Worm (Caenorhabditis elegans) whole organism, young adult: Measurements from ENCODE around the gene D2024.1.

Experiments
- B0019.2 ChIP-seq: fragments of 200-800 bp; sonication (Bioruptor generic); conservative IDR thresholded peaks from 2 replicates; pipeline ENCODE4 v1.3.6; 2022; ENCODE audit warnings: missing genetic modification reagents, missing genetic modification characterization, missing compliant biosample characterization
- B0035.1 ChIP-seq: sonication (generic microtip); optimal IDR thresholded peaks from 2 replicates; lab custom pipeline; 2016; ENCODE audit warnings: missing genetic modification characterization, mild to moderate bottlenecking, missing compliant biosample characterization, missing genotype, missing genetic modification reagents
- C06A6.2 ChIP-seq: fragments of 200-800 bp; sonication (Bioruptor generic); conservative IDR thresholded peaks from 2 replicates; pipeline ENCODE4 v1.3.6; 2022; ENCODE audit warnings: missing genetic modification characterization, missing compliant biosample characterization
- F10E7.11 ChIP-seq: sonication (generic microtip); optimal IDR thresholded peaks from 2 replicates; lab custom pipeline; 2017; ENCODE audit warnings: mild to moderate bottlenecking, missing genetic modification characterization, moderate library complexity, missing compliant biosample characterization
- F39B2.1 ChIP-seq: fragments of 200-800 bp; sonication (Bioruptor generic); IDR thresholded peaks from 2 replicates; pipeline ENCODE4 v1.3.6; 2022; ENCODE audit warnings: missing genetic modification reagents, missing genetic modification characterization, missing compliant biosample characterization
- F52B5.7 ChIP-seq: sonication (generic microtip); optimal IDR thresholded peaks from 2 replicates; lab custom pipeline; 2016; ENCODE audit warnings: mild to moderate bottlenecking, missing genetic modification characterization, missing compliant biosample characterization
- F57A8.1 ChIP-seq: fragments of 200-800 bp; sonication (Bioruptor generic); optimal IDR thresholded peaks from 2 replicates; lab custom pipeline; 2018; ENCODE audit warnings: mild to moderate bottlenecking, missing genetic modification characterization, moderate library complexity, missing compliant biosample characterization
- F57C9.4 ChIP-seq: sonication (generic microtip); optimal IDR thresholded peaks from 2 replicates; lab custom pipeline; 2017; ENCODE audit warnings: mild to moderate bottlenecking, missing genetic modification characterization, missing compliant biosample characterization
- K12H6.12 ChIP-seq: fragments of 200-800 bp; sonication (Bioruptor generic); optimal IDR thresholded peaks from 2 replicates; lab custom pipeline; 2018; ENCODE audit warnings: mild to moderate bottlenecking, missing genetic modification characterization, missing compliant biosample characterization
- T26A5.8 ChIP-seq: sonication (generic microtip); optimal IDR thresholded peaks from 2 replicates; lab custom pipeline; 2016; ENCODE audit warnings: missing genetic modification characterization, missing compliant biosample characterization
- Y53F4B.3 ChIP-seq: fragments of 200-800 bp; sonication (Bioruptor generic); IDR thresholded peaks from 2 replicates; pipeline ENCODE4 v1.3.6; 2022; ENCODE audit warnings: missing genetic modification reagents, missing genetic modification characterization, missing compliant biosample characterization
- Y53G8AR.9 ChIP-seq: fragments of 200-800 bp; sonication (Bioruptor generic); conservative IDR thresholded peaks from 2 replicates; pipeline ENCODE4 v1.3.6; 2022; ENCODE audit warnings: missing genetic modification reagents, missing genetic modification characterization, missing compliant biosample characterization
- Y95B8A.8 ChIP-seq: fragments of 200-800 bp; sonication (Bioruptor generic); IDR thresholded peaks from 2 replicates; pipeline ENCODE4 v1.3.6; 2022; ENCODE audit warnings: missing genetic modification reagents, missing genetic modification characterization, missing compliant biosample characterization
- akir-1 ChIP-seq: fragments of 200-800 bp; sonication (Bioruptor generic); optimal IDR thresholded peaks from 2 replicates; lab custom pipeline; 2018; ENCODE audit warnings: mild to moderate bottlenecking, missing genetic modification characterization, moderate library complexity, missing compliant biosample characterization
- attf-5 ChIP-seq: fragments of 200-800 bp; sonication (Bioruptor generic); optimal IDR thresholded peaks from 2 replicates; lab custom pipeline; 2018; ENCODE audit warnings: mild to moderate bottlenecking, missing genetic modification characterization, missing compliant biosample characterization
- cebp-1 ChIP-seq, 2 experiments: fragments of 200-800 bp in 1 of 2; sonication (Bioruptor generic) in 1 of 2; sonication (generic microtip) in 1 of 2; IDR thresholded peaks in 1 of 2; optimal IDR thresholded peaks in 1 of 2; 2 replicates each; pipeline versions ENCODE4 v1.3.6 to Lab custom; 2017 to 2022; ENCODE audit warnings: missing compliant biosample characterization in 2 of 2, missing genetic modification characterization in 2 of 2, mild to moderate bottlenecking in 1 of 2, missing genetic modification reagents in 1 of 2, moderate library complexity in 1 of 2
- ceh-58 ChIP-seq: fragments of 200-800 bp; sonication (Bioruptor generic); IDR thresholded peaks from 2 replicates; pipeline ENCODE4 v1.3.6; 2022; ENCODE audit warnings: missing genetic modification characterization, missing compliant biosample characterization
- dox-1 ChIP-seq: fragments of 200-800 bp; sonication (Bioruptor generic); IDR thresholded peaks from 2 replicates; pipeline ENCODE4 v1.3.6; 2022; ENCODE audit warnings: missing genetic modification reagents, missing genetic modification characterization, missing compliant biosample characterization
- dpl-1 ChIP-seq: fragments of 150-350 bp; optimal IDR thresholded peaks from 2 replicates; lab custom pipeline; 2014; ENCODE audit warnings: missing biosample characterization, missing genetic modification reagents, missing genetic modification characterization
- egl-18 ChIP-seq: fragments of 200-800 bp; sonication (Bioruptor generic); IDR thresholded peaks from 2 replicates; pipeline ENCODE4 v1.3.6; 2022; ENCODE audit warnings: missing genetic modification reagents, missing genetic modification characterization, missing compliant biosample characterization
- him-1 ChIP-seq: sonication (generic microtip); optimal IDR thresholded peaks from 2 replicates; lab custom pipeline; 2016; ENCODE audit warnings: missing genotype, missing genetic modification reagents, missing genetic modification characterization, missing compliant biosample characterization
- hlh-26 ChIP-seq: fragments of 200-800 bp; sonication (Bioruptor generic); conservative IDR thresholded peaks from 2 replicates; pipeline ENCODE4 v1.3.6; 2022; ENCODE audit warnings: missing genetic modification reagents, missing genetic modification characterization, missing compliant biosample characterization
- hsf-1 ChIP-seq: fragments of 200-800 bp; sonication (Bioruptor generic); IDR thresholded peaks from 2 replicates; pipeline ENCODE4 v1.3.6; 2022; ENCODE audit warnings: missing genetic modification reagents, missing genetic modification characterization, missing compliant biosample characterization
- lag-1 ChIP-seq: fragments of 200-800 bp; sonication (Bioruptor generic); IDR thresholded peaks from 2 replicates; pipeline ENCODE4 v1.3.6; 2022; ENCODE audit warnings: missing genetic modification reagents, missing genetic modification characterization, missing compliant biosample characterization
- let-607 ChIP-seq, 2 experiments: fragments of 200-800 bp in 1 of 2; sonication (Bioruptor generic) in 1 of 2; sonication (generic microtip) in 1 of 2; optimal IDR thresholded peaks; 2 replicates each; lab custom pipeline; 2016 to 2018; ENCODE audit warnings: mild to moderate bottlenecking in 2 of 2, missing compliant biosample characterization in 2 of 2, missing genetic modification characterization in 2 of 2, moderate library complexity in 2 of 2, missing genotype in 1 of 2
- lin-35 ChIP-seq, 3 experiments: fragments of 150-350 bp in 2 of 3; sonication (generic microtip) in 1 of 3; optimal IDR thresholded peaks; 2 replicates each; lab custom pipeline; 2014 to 2018; ENCODE audit warnings: missing biosample characterization in 3 of 3, missing genetic modification characterization in 3 of 3, missing genetic modification reagents in 3 of 3
- lsl-1 ChIP-seq: fragments of 200-800 bp; sonication (Bioruptor generic); optimal IDR thresholded peaks from 2 replicates; lab custom pipeline; 2018; ENCODE audit warnings: mild to moderate bottlenecking, missing genetic modification characterization, moderate library complexity, missing compliant biosample characterization
- madf-6 ChIP-seq: fragments of 200-800 bp; sonication (Bioruptor generic); IDR thresholded peaks from 2 replicates; pipeline ENCODE4 v1.3.6; 2022; ENCODE audit warnings: missing genetic modification reagents, missing genetic modification characterization, missing compliant biosample characterization
- madf-8 ChIP-seq: fragments of 200-800 bp; sonication (Bioruptor generic); conservative IDR thresholded peaks from 2 replicates; pipeline ENCODE4 v1.3.6; 2022; ENCODE audit warnings: missing genetic modification reagents, missing genetic modification characterization, missing compliant biosample characterization
- mcd-1 ChIP-seq: fragments of 200-800 bp; sonication (Bioruptor generic); IDR thresholded peaks from 2 replicates; pipeline ENCODE4 v1.3.6; 2022; ENCODE audit warnings: missing genetic modification reagents, missing genetic modification characterization, missing compliant biosample characterization
- nfyb-1 ChIP-seq: fragments of 200-800 bp; sonication (Bioruptor generic); IDR thresholded peaks from 2 replicates; pipeline ENCODE4 v1.3.6; 2022; ENCODE audit warnings: missing genetic modification reagents, missing genetic modification characterization, missing compliant biosample characterization
- nhr-80 ChIP-seq: sonication (generic microtip); optimal IDR thresholded peaks from 2 replicates; lab custom pipeline; 2016; ENCODE audit warnings: missing genetic modification characterization, missing compliant biosample characterization
- snpc-1.3 ChIP-seq: sonication (generic microtip); optimal IDR thresholded peaks from 2 replicates; lab custom pipeline; 2017; ENCODE audit warnings: missing genetic modification characterization, mild to moderate bottlenecking, missing compliant biosample characterization, antibody characterized with exemption, moderate library complexity, missing genotype, missing genetic modification reagents; ENCODE audit not compliant: insufficient read depth
- snpc-3.4 ChIP-seq: sonication (generic microtip); optimal IDR thresholded peaks from 2 replicates; lab custom pipeline; 2017; ENCODE audit warnings: missing genetic modification characterization, mild to moderate bottlenecking, missing compliant biosample characterization, antibody characterized with exemption, moderate library complexity, missing genotype, missing genetic modification reagents
- snpc-4 ChIP-seq, 5 experiments: fragments of 150-350 bp in 1 of 5; sonication (generic microtip) in 4 of 5; optimal IDR thresholded peaks; 2 replicates each; lab custom pipeline; 2014 to 2018; ENCODE audit warnings: missing genetic modification characterization in 5 of 5, missing biosample characterization in 3 of 5, antibody characterized with exemption in 2 of 5, mild to moderate bottlenecking in 2 of 5, missing compliant biosample characterization in 2 of 5, missing genotype in 2 of 5, moderate library complexity in 2 of 5, missing genetic modification reagents in 1 of 5
- sptf-2 ChIP-seq: fragments of 200-800 bp; sonication (Bioruptor generic); optimal IDR thresholded peaks from 2 replicates; lab custom pipeline; 2018; ENCODE audit warnings: mild to moderate bottlenecking, missing genetic modification characterization, missing compliant biosample characterization
- tbx-9 ChIP-seq: sonication (generic microtip); optimal IDR thresholded peaks from 2 replicates; lab custom pipeline; 2016; ENCODE audit warnings: borderline replicate concordance, missing genetic modification characterization, inconsistent platforms, missing compliant biosample characterization
- zfh-2 ChIP-seq: fragments of 200-800 bp; sonication (Bioruptor generic); conservative IDR thresholded peaks from 2 replicates; pipeline ENCODE4 v1.3.6; 2022; ENCODE audit warnings: missing genetic modification reagents, missing genetic modification characterization, missing compliant biosample characterization
- zim-3 ChIP-seq: sonication (generic microtip); optimal IDR thresholded peaks from 2 replicates; lab custom pipeline; 2017; ENCODE audit warnings: mild to moderate bottlenecking, missing genetic modification characterization, moderate library complexity, missing compliant biosample characterization
- ztf-22 ChIP-seq: fragments of 200-800 bp; sonication (Bioruptor generic); optimal IDR thresholded peaks from 2 replicates; lab custom pipeline; 2018; ENCODE audit warnings: mild to moderate bottlenecking, missing genetic modification characterization, moderate library complexity, missing compliant biosample characterization

The D2024.1 gene

ce11 chrIV:7235382-7235917 lies 11.9 kb upstream of the D2024.1 start (continued):
- no peak for TF ChIP-seq egl-18
- TF ChIP-seq lag-1 (GFP tag; lab: Robert Waterston, UW): no peak
- TF ChIP-seq ceh-58 (GFP tag; lab: Robert Waterston, UW): no peak
- TF ChIP-seq zfh-2 (GFP tag; lab: Robert Waterston, UW): peak; percentile 89
- no peak for TF ChIP-seq tbx-9
- no peak for TF ChIP-seq B0019.2 (GFP tag; lab: Robert Waterston, UW)

ce11 chrIV:7236248-7236772 lies 11.0 kb upstream of the D2024.1 start:
- peak; percentile 21 for TF ChIP-seq lsl-1 (GFP tag; lab: Kevin White, UChicago)
- TF ChIP-seq Y53F4B.3 (GFP tag; lab: Robert Waterston, UW): no peak
- TF ChIP-seq sptf-2: no peak
- TF ChIP-seq B0035.1: no peak
- TF ChIP-seq cebp-1 (GFP tag; IDR thresholded peaks at IDR 0.05; lab: Robert Waterston, UW): no peak
- TF ChIP-seq cebp-1 (tag; optimal IDR thresholded peaks at IDR 0.05; lab: Kevin White, UChicago): no peak
- TF ChIP-seq attf-5: no peak
- no peak for TF ChIP-seq ceh-58 (GFP tag; lab: Robert Waterston, UW)
- TF ChIP-seq F39B2.1: no peak
- TF ChIP-seq F57A8.1 (GFP tag; lab: Kevin White, UChicago): no peak
- no peak for TF ChIP-seq nhr-80 (tag; lab: Kevin White, UChicago)
- no peak for TF ChIP-seq lag-1 (GFP tag; lab: Robert Waterston, UW)
- no peak for TF ChIP-seq Y95B8A.8 (GFP tag; lab: Robert Waterston, UW)
- no peak for TF ChIP-seq snpc-1.3 (tag; lab: Kevin White, UChicago)
- TF ChIP-seq F57C9.4 (tag; lab: Kevin White, UChicago): peak; percentile 14
- TF ChIP-seq dox-1 (GFP tag; lab: Robert Waterston, UW): peak; percentile 25; the same call in 1 of the 2 replicates
- TF ChIP-seq snpc-3.4: no peak
- TF ChIP-seq lin-35 (GFP tag; optimal IDR thresholded peaks at IDR 0.05; lab: Kevin White, UChicago): no peak
- TF ChIP-seq K12H6.12 (tag; lab: Kevin White, UChicago): no peak
- TF ChIP-seq T26A5.8 (tag; lab: Kevin White, UChicago): no peak
- TF ChIP-seq zim-3 (tag; lab: Kevin White, UChicago): no peak
- TF ChIP-seq C06A6.2: no peak
- TF ChIP-seq F10E7.11: no peak
- no peak for TF ChIP-seq snpc-4 (GFP tag; optimal IDR thresholded peaks at IDR 0.05; lab: Kevin White, UChicago)
- TF ChIP-seq snpc-4 (tag; optimal IDR thresholded peaks at IDR 0.05; lab: Kevin White, UChicago): no peak

DNA sequence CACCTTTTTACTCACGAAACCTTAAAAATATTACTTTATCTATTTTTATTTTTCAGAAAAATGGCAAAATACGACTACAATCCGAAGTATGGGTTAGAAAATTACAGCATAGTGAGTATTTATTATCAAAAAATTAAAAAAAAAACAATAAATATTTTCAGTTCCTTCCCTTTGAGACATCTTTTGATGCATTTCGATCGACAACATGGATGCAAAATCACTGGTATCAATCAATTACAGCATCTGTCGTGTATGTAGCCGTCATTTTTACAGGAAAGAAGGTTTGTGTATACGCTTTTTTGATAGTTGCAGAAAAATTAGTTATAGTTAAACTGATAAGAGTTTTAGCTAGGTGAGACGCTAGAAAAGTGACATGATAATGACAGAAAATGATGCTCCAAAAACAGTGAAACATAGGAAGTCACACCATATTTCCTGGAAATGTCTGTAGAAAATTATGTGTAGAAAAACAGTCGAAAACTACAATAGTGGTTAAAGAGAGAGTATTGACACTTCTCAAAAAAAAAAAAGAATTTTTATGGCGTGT lies 9.6 kb upstream of the D2024.1 start, which contains the start of gene elo-3:
Gene elo-3, plus strand, starts transcription at position 51 of the 547 bp plus-strand sequence.
- TF ChIP-seq him-1 (tag; lab: Kevin White, UChicago) (no peak), zfh-2 (GFP tag; lab: Robert Waterston, UW) (no peak), let-607 (tag; optimal IDR thresholded peaks at IDR 0.05; lab: Kevin White, UChicago) (peak in 1 of 2 experiments; percentile 3), nhr-80 (tag; lab: Kevin White, UChicago) (peak; percentile 83), nfyb-1 (GFP tag; lab: Robert Waterston, UW) (0 out of 2 replicates have a peak, but pooled peaks have one; percentile 26)
- TF ChIP-seq, all 124 proteins: peak for 3

DNA sequence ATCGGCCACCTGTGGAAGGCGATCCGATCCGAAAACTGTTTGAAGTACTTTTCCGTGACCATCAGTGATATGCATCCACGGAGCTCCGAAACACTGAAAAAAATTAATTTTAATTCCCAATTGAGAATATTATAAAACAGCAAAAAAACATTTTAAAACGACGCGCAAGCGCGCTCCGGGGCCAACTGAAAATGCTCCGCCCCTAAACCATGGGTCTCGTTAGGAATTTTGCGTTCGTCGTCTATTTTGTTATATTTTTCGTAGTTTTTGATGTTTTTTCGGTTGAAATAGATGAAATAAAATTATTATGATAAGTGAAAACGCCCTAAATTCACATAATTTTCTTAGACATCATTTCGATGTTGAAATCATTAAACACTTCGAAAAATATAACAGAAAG lies 6.8 kb upstream of the D2024.1 start:
- TF ChIP-seq cebp-1 (GFP tag; IDR thresholded peaks at IDR 0.05; lab: Robert Waterston, UW) (no peak), cebp-1 (tag; optimal IDR thresholded peaks at IDR 0.05; lab: Kevin White, UChicago) (peak; percentile 27), F52B5.7 (tag; lab: Kevin White, UChicago) (peak; percentile 59), snpc-4 (GFP tag; optimal IDR thresholded peaks at IDR 0.05; lab: Kevin White, UChicago) (no peak), snpc-4 (tag; optimal IDR thresholded peaks at IDR 0.05; lab: Kevin White, UChicago) (peak in 1 of 4 experiments; percentile 29), mcd-1 (no peak), akir-1 (GFP tag; lab: Kevin White, UChicago) (no peak), madf-8 (no peak), madf-6 (GFP tag; lab: Robert Waterston, UW) (peak; percentile 18; the same call in 1 of the 2 replicates), hlh-26 (GFP tag; lab: Robert Waterston, UW) (no peak), Y53G8AR.9 (GFP tag; lab: Robert Waterston, UW) (0 out of 2 replicates have a peak, but pooled peaks have one; percentile 45), hsf-1 (peak; percentile 58; the same call in 1 of the 2 replicates), ztf-22 (GFP tag; lab: Kevin White, UChicago) (no peak), dpl-1 (no peak), ceh-58 (GFP tag; lab: Robert Waterston, UW) (no peak)
